Worm (Caenorhabditis elegans) whole organism, young adult: ENCODE data around the gene dnc-3.

Source experiments
- B0035.1 ChIP-seq: sonication (generic microtip); optimal IDR thresholded peaks from 2 replicates; lab custom pipeline; 2016; ENCODE audit warnings: missing genetic modification characterization, mild to moderate bottlenecking, missing compliant biosample characterization, missing genotype, missing genetic modification reagents
- D2030.7 ChIP-seq: fragments of 200-800 bp; sonication (Bioruptor generic); IDR thresholded peaks from 2 replicates; pipeline ENCODE4 v1.3.6; 2022; ENCODE audit warnings: missing genetic modification reagents, missing genetic modification characterization, missing compliant biosample characterization
- Y67H2A.10 ChIP-seq: fragments of 200-800 bp; sonication (Bioruptor generic); conservative IDR thresholded peaks from 2 replicates; pipeline ENCODE4 v1.3.6; 2022; ENCODE audit warnings: missing genetic modification reagents, missing genetic modification characterization, missing compliant biosample characterization
- aptf-2 ChIP-seq: fragments of 200-800 bp; sonication (Bioruptor generic); conservative IDR thresholded peaks from 2 replicates; pipeline ENCODE4 v1.3.6; 2022; ENCODE audit warnings: missing genetic modification reagents, missing genetic modification characterization, missing compliant biosample characterization
- ceh-27 ChIP-seq: fragments of 200-800 bp; sonication (Bioruptor generic); optimal IDR thresholded peaks from 2 replicates; lab custom pipeline; 2018; ENCODE audit warnings: mild to moderate bottlenecking, missing genetic modification characterization, moderate library complexity, missing compliant biosample characterization
- chd-7 ChIP-seq: sonication (generic microtip); optimal IDR thresholded peaks from 2 replicates; lab custom pipeline; 2016; ENCODE audit warnings: mild to moderate bottlenecking, missing genetic modification characterization, moderate library complexity, missing compliant biosample characterization
- dpl-1 ChIP-seq: fragments of 150-350 bp; optimal IDR thresholded peaks from 2 replicates; lab custom pipeline; 2014; ENCODE audit warnings: missing biosample characterization, missing genetic modification reagents, missing genetic modification characterization
- hlh-12 ChIP-seq: sonication (generic microtip); optimal IDR thresholded peaks from 2 replicates; lab custom pipeline; 2016; ENCODE audit warnings: missing genetic modification characterization, missing compliant biosample characterization
- hmg-1.2 ChIP-seq: fragments of 200-800 bp; sonication (Bioruptor generic); IDR thresholded peaks from 2 replicates; pipeline ENCODE4 v1.3.6; 2022; ENCODE audit warnings: missing genetic modification reagents, missing genetic modification characterization, missing compliant biosample characterization
- snpc-1.1 ChIP-seq: sonication (generic microtip); optimal IDR thresholded peaks from 2 replicates; lab custom pipeline; 2017; ENCODE audit warnings: missing genetic modification characterization, mild to moderate bottlenecking, missing compliant biosample characterization, antibody characterized with exemption, moderate library complexity, missing genotype, missing genetic modification reagents; ENCODE audit not compliant: insufficient read depth
- snpc-4 ChIP-seq, 5 experiments: fragments of 150-350 bp in 1 of 5; sonication (generic microtip) in 4 of 5; optimal IDR thresholded peaks; 2 replicates each; lab custom pipeline; 2014 to 2018; ENCODE audit warnings: missing genetic modification characterization in 5 of 5, missing biosample characterization in 3 of 5, antibody characterized with exemption in 2 of 5, mild to moderate bottlenecking in 2 of 5, missing compliant biosample characterization in 2 of 5, missing genotype in 2 of 5, moderate library complexity in 2 of 5, missing genetic modification reagents in 1 of 5
- ztf-22 ChIP-seq: fragments of 200-800 bp; sonication (Bioruptor generic); optimal IDR thresholded peaks from 2 replicates; lab custom pipeline; 2018; ENCODE audit warnings: mild to moderate bottlenecking, missing genetic modification characterization, moderate library complexity, missing compliant biosample characterization
- ztf-6 ChIP-seq: fragments of 200-800 bp; sonication (Bioruptor generic); IDR thresholded peaks from 2 replicates; pipeline ENCODE4 v1.3.6; 2022; ENCODE audit warnings: missing genetic modification reagents, missing genetic modification characterization, missing compliant biosample characterization

DNA sequence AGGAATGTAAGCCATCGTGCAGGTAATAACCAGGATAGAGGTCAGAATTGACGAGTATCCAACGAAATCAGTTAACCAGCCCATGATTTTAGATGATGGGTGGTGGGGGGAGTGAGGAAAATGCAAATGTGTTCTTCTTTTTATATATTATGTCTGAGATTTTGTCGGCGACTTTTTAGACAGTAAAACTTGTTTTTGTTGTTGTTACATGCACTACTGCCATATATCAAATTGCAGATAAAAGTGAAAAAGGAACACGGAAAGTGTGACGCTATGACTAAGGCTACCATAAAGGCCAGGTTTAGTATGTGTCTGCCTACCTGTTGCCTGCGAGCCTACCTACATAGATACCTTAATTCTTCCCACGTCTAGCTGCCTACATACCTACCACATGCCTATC, 29.4 kb upstream of the dnc-3 start, which contains the start of gene col-72:
- no peak for TF ChIP-seq chd-7 (tag; lab: Kevin White, UChicago)
- no peak for TF ChIP-seq ztf-22
- no peak for TF ChIP-seq Y67H2A.10 (GFP tag; lab: Robert Waterston, UW)
- no peak for TF ChIP-seq D2030.7 (GFP tag; lab: Robert Waterston, UW)
- TF ChIP-seq ceh-27 (GFP tag; lab: Kevin White, UChicago), result no peak
- TF ChIP-seq dpl-1 (GFP tag; lab: Kevin White, UChicago), result no peak
- TF ChIP-seq snpc-4 (GFP tag; optimal IDR thresholded peaks at IDR 0.05; lab: Kevin White, UChicago), result no peak
- no peak for TF ChIP-seq snpc-4 (tag; optimal IDR thresholded peaks at IDR 0.05; lab: Kevin White, UChicago)
- no peak for TF ChIP-seq hmg-1.2 (GFP tag; lab: Robert Waterston, UW)
- no peak for TF ChIP-seq ztf-6
- no peak for TF ChIP-seq snpc-1.1 (tag; lab: Kevin White, UChicago)
- TF ChIP-seq B0035.1 (tag; lab: Kevin White, UChicago), result no peak
- no peak for TF ChIP-seq hlh-12 (tag; lab: Kevin White, UChicago)
- TF ChIP-seq aptf-2 (GFP tag; lab: Robert Waterston, UW), result no peak
